Fruit fly (Drosophila melanogaster) S2 (cell line): ENCODE data around the gene Cyp4e3.

Experiments
- CG8478 ChIP-seq: fragments of >200 bp; optimal IDR thresholded peaks from 2 replicates; lab custom pipeline; 2018
- CTCF ChIP-seq, 2 experiments: fragments of >200 bp; optimal IDR thresholded peaks; 2 replicates each; lab custom pipeline; 2018

DNA sequence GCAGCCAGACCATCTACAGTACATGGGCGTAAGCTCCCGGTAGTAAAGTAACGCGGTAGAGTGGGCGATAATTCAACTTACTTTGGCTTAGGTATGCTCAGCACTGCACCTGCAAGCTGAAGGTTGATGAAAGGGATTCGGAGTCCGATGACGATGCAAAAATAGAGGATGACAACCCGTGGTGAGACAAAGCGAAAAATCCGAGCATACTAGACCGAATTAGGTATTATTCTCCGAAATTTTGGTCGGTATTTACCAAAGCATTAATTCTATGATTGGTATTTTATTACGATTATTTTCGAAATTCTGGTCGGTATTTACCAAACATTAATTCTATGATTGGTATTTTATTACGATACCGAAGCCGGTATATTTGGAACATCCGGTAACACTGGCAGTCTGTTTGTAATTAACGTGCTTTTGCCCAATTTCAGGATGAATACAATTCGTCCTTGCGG is 40.7 kb upstream of the Cyp4e3 start, which contains the start of gene CG4036:
- TF ChIP-seq CG8478 (lab: Kevin White, UChicago) (no peak), CTCF (optimal IDR thresholded peaks at IDR 0.05; lab: Kevin White, UChicago) (no peak)
